Worm (Caenorhabditis elegans) whole organism, L2 larva: ENCODE data around the gene F59A1.13.

ENCODE experiments used
- ceh-82 ChIP-seq: fragments of 150-350 bp; optimal IDR thresholded peaks from 2 replicates; lab custom pipeline; 2014; ENCODE audit warnings: missing biosample characterization, missing genetic modification characterization
- egl-27 ChIP-seq: sonication (generic microtip); optimal IDR thresholded peaks from 3 replicates; lab custom pipeline; 2017; ENCODE audit warnings: missing biosample characterization, missing genetic modification reagents, missing genetic modification characterization
- fos-1 ChIP-seq: fragments of 150-350 bp; optimal IDR thresholded peaks from 2 replicates; lab custom pipeline; 2014; ENCODE audit warnings: missing biosample characterization, missing genetic modification characterization
- gmeb-1 ChIP-seq: fragments of 150-350 bp; optimal IDR thresholded peaks from 2 replicates; lab custom pipeline; 2014; ENCODE audit warnings: missing biosample characterization, missing genetic modification characterization
- lin-39 ChIP-seq: fragments of 150-350 bp; optimal IDR thresholded peaks from 2 replicates; lab custom pipeline; 2014; ENCODE audit warnings: missing biosample characterization, missing genetic modification reagents, missing genetic modification characterization
- mdl-1 ChIP-seq, 2 experiments: fragments of 150-350 bp in 1 of 2; sonication (generic microtip) in 1 of 2; optimal IDR thresholded peaks; 2 replicates each; lab custom pipeline; 2017; ENCODE audit warnings: missing biosample characterization in 2 of 2, missing genetic modification characterization in 2 of 2
- nhr-11 ChIP-seq: fragments of 150-350 bp; optimal IDR thresholded peaks from 2 replicates; lab custom pipeline; 2014; ENCODE audit warnings: missing biosample characterization, missing genetic modification characterization
- nhr-237 ChIP-seq: fragments of 150-350 bp; optimal IDR thresholded peaks from 2 replicates; lab custom pipeline; 2014; ENCODE audit warnings: missing biosample characterization, missing genetic modification characterization
- nhr-77 ChIP-seq: fragments of 150-350 bp; optimal IDR thresholded peaks from 2 replicates; lab custom pipeline; 2014; ENCODE audit warnings: missing biosample characterization, missing genetic modification characterization
- snpc-4 ChIP-seq: fragments of 150-350 bp; optimal IDR thresholded peaks from 2 replicates; lab custom pipeline; 2014; ENCODE audit warnings: missing biosample characterization, missing genetic modification characterization
- unc-39 ChIP-seq: fragments of 150-350 bp; optimal IDR thresholded peaks from 2 replicates; lab custom pipeline; 2014; ENCODE audit warnings: missing biosample characterization, missing genetic modification characterization
- unc-62 ChIP-seq: fragments of 150-350 bp; optimal IDR thresholded peaks from 2 replicates; lab custom pipeline; 2014; ENCODE audit warnings: missing biosample characterization, missing genetic modification reagents, missing genetic modification characterization
- ztf-4 ChIP-seq: fragments of 150-350 bp; optimal IDR thresholded peaks from 2 replicates; lab custom pipeline; 2014; ENCODE audit warnings: missing biosample characterization, missing genetic modification characterization

ce11 chrV:17707022-17707421 is 16.2 kb upstream of the F59A1.13 start, which contains the start of gene srh-31:
- no peak for TF ChIP-seq snpc-4 (tag; lab: Kevin White, UChicago)
- TF ChIP-seq egl-27 (tag; lab: Kevin White, UChicago) = no peak
- no peak for TF ChIP-seq lin-39 (tag; lab: Kevin White, UChicago)
- TF ChIP-seq mdl-1 (tag; optimal IDR thresholded peaks at IDR 0.05; lab: Kevin White, UChicago) = no peak
- TF ChIP-seq nhr-11 (tag; lab: Kevin White, UChicago) = no peak
- no peak for TF ChIP-seq unc-62 (GFP tag; lab: Kevin White, UChicago)
- no peak for TF ChIP-seq ztf-4 (tag; lab: Kevin White, UChicago)
- no peak for TF ChIP-seq ceh-82
- TF ChIP-seq fos-1 = no peak
- no peak for TF ChIP-seq unc-39
- TF ChIP-seq nhr-237 (tag; lab: Kevin White, UChicago) = no peak
- no peak for TF ChIP-seq nhr-77 (tag; lab: Kevin White, UChicago)
- TF ChIP-seq gmeb-1 (tag; lab: Kevin White, UChicago) = no peak
